Fruit fly (Drosophila melanogaster) whole organism, wandering third instar larva: ENCODE results near the gene Noc2.

ENCODE experiments used
- Abd-B ChIP-seq: fragments of >200 bp; optimal IDR thresholded peaks from 2 replicates; lab custom pipeline; 2017; ENCODE audit warnings: missing biosample characterization, missing genetic modification characterization
- CG32264 ChIP-seq: fragments of 200-800 bp; sonication (Bioruptor generic); optimal IDR thresholded peaks from 2 replicates; lab custom pipeline; 2016; ENCODE audit warnings: missing biosample characterization, missing genetic modification characterization
- brk ChIP-seq: fragments of 200-800 bp; sonication (Bioruptor generic); optimal IDR thresholded peaks from 2 replicates; lab custom pipeline; 2016; ENCODE audit warnings: missing biosample characterization, mild to moderate bottlenecking, missing genetic modification characterization
- h ChIP-seq: fragments of 200-800 bp; sonication (Bioruptor generic); optimal IDR thresholded peaks from 3 replicates; lab custom pipeline; 2016; ENCODE audit warnings: missing biosample characterization, mild to moderate bottlenecking, missing genetic modification characterization

- TF ChIP-seq Abd-B (no peak), CG32264 (GFP tag; lab: Kevin White, UChicago) (no peak), brk (no peak), h (GFP tag; lab: Kevin White, UChicago) (no peak)
Measured at dm6 chr2L:21202702-21203101, 39.3 kb downstream of the Noc2 start, which contains the start of gene CG31988.
